Fruit fly (Drosophila melanogaster) whole organism, prepupa: ENCODE data around the gene hry.
A peak's percentile ranks its signal among the peaks of the same experiment; 100 is the strongest.

Experiments used
- Blimp-1 ChIP-seq: fragments of 200-800 bp; sonication (Bioruptor generic); optimal IDR thresholded peaks from 3 replicates; lab custom pipeline; 2017; ENCODE audit warnings: missing biosample characterization, missing genetic modification characterization, mild to moderate bottlenecking, moderate library complexity, missing genetic modification reagents
- CG3919 ChIP-seq: fragments of 200-800 bp; sonication (Bioruptor generic); optimal IDR thresholded peaks from 3 replicates; lab custom pipeline; 2016; ENCODE audit warnings: missing biosample characterization, missing genetic modification characterization
- CG6854 ChIP-seq: fragments of 200-800 bp; sonication (Bioruptor generic); optimal IDR thresholded peaks from 2 replicates; lab custom pipeline; 2017; ENCODE audit warnings: missing biosample characterization, mild to moderate bottlenecking, missing genetic modification characterization
- CG8632 ChIP-seq: fragments of 200-800 bp; sonication (Bioruptor generic); optimal IDR thresholded peaks from 3 replicates; lab custom pipeline; 2016; ENCODE audit warnings: missing biosample characterization, missing genetic modification characterization
- Ets21C ChIP-seq: fragments of 200-800 bp; sonication (Bioruptor generic); optimal IDR thresholded peaks from 3 replicates; lab custom pipeline; 2016; ENCODE audit warnings: missing biosample characterization, missing genetic modification characterization
- Ets96B ChIP-seq: fragments of 200-800 bp; optimal IDR thresholded peaks from 2 replicates; lab custom pipeline; 2019; ENCODE audit warnings: missing biosample characterization, mild to moderate bottlenecking, missing genetic modification characterization, moderate library complexity
- Hr4 ChIP-seq: fragments of 200-800 bp; sonication (Bioruptor generic); optimal IDR thresholded peaks from 3 replicates; lab custom pipeline; 2016; ENCODE audit warnings: missing biosample characterization, missing genetic modification characterization
- Met ChIP-seq: fragments of 200-800 bp; sonication (Bioruptor generic); optimal IDR thresholded peaks from 3 replicates; lab custom pipeline; 2016; ENCODE audit warnings: missing biosample characterization, missing genetic modification characterization
- eg ChIP-seq: fragments of 200-800 bp; sonication (Bioruptor generic); IDR thresholded peaks from 3 replicates; pipeline ENCODE4 v1.3.6; 2022; ENCODE audit warnings: missing biosample characterization, missing genetic modification characterization
- ss ChIP-seq, 2 experiments: fragments of 200-800 bp; sonication (Bioruptor generic); optimal IDR thresholded peaks; 2 replicates in 1 of 2; 3 replicates in 1 of 2; lab custom pipeline; 2017 to 2018; ENCODE audit warnings: mild to moderate bottlenecking in 2 of 2, missing biosample characterization in 2 of 2, missing genetic modification characterization in 2 of 2, moderate library complexity in 1 of 2
- topi ChIP-seq: fragments of 200-800 bp; sonication (Bioruptor generic); optimal IDR thresholded peaks from 3 replicates; lab custom pipeline; 2016; ENCODE audit warnings: missing biosample characterization, missing genetic modification characterization
- vri ChIP-seq: fragments of 200-800 bp; sonication (Bioruptor generic); optimal IDR thresholded peaks from 3 replicates; lab custom pipeline; 2016; ENCODE audit warnings: missing biosample characterization, mild to moderate bottlenecking, missing genetic modification characterization

DNA sequence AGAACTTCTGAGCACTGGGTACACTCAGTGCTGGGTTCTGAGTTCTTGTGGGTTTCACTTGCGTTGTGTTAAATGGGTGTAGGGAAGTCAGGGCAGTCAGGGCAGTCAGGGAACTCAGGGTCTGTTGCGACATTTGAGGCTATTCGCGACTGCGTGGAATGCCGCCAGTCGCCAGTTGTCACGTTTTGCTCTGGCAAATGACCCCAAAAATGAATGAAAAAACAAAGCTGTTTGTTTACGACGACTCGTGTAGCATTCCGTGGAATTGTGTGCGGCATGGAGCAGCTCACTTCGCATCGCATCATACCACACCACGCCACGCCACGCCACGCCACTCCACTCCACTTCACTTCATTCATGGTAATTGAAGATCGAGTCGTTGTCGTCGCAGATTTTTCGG, 5.7 kb downstream of the hry start:
- TF ChIP-seq vri (GFP tag; lab: Kevin White, UChicago) (no peak), Ets21C (GFP tag; lab: Kevin White, UChicago) (no peak), ss (GFP tag; optimal IDR thresholded peaks at IDR 0.05; lab: Kevin White, UChicago) (no peak), Ets96B (no peak), Hr4 (GFP tag; lab: Kevin White, UChicago) (no peak), Met (GFP tag; lab: Kevin White, UChicago) (no peak), CG8632 (GFP tag; lab: Kevin White, UChicago) (no peak), CG3919 (GFP tag; lab: Kevin White, UChicago) (no peak), CG6854 (GFP tag; lab: Kevin White, UChicago) (no peak), Blimp-1 (GFP tag; lab: Kevin White, UChicago) (no peak), eg (GFP tag; lab: Robert Waterston, UW) (0 out of 3 replicates have a peak, but pooled peaks have one; percentile 27), topi (GFP tag; lab: Kevin White, UChicago) (no peak)
